Worm (Caenorhabditis elegans) whole organism, L2 larva: ENCODE results near the gene ztf-17.

ENCODE experiments used
- C34F6.9 ChIP-seq: fragments of 150-350 bp; optimal IDR thresholded peaks from 2 replicates; lab custom pipeline; 2014; ENCODE audit warnings: missing biosample characterization, missing genetic modification characterization
- F13H6.1 ChIP-seq: sonication (generic microtip); optimal IDR thresholded peaks from 2 replicates; lab custom pipeline; 2016; ENCODE audit warnings: missing genetic modification characterization, missing compliant biosample characterization
- Y55F3AM.14 ChIP-seq: fragments of 200-800 bp; sonication (Bioruptor generic); optimal IDR thresholded peaks from 2 replicates; lab custom pipeline; 2018; ENCODE audit warnings: mild to moderate bottlenecking, missing genetic modification characterization, missing compliant biosample characterization
- ZK546.5 ChIP-seq: sonication (generic microtip); optimal IDR thresholded peaks from 2 replicates; lab custom pipeline; 2017; ENCODE audit warnings: missing biosample characterization, missing genetic modification characterization
- aly-2 ChIP-seq: fragments of 150-350 bp; optimal IDR thresholded peaks from 2 replicates; lab custom pipeline; 2014; ENCODE audit warnings: missing biosample characterization, missing genetic modification characterization
- ama-1 ChIP-seq: fragments of 150-350 bp; optimal IDR thresholded peaks from 2 replicates; lab custom pipeline; 2018; ENCODE audit warnings: inconsistent platforms
- blmp-1 ChIP-seq: sonication (generic microtip); optimal IDR thresholded peaks from 2 replicates; lab custom pipeline; 2017; ENCODE audit warnings: missing genetic modification characterization, mild to moderate bottlenecking, missing compliant biosample characterization, antibody characterized with exemption, moderate library complexity; ENCODE audit not compliant: insufficient read depth
- ceh-82 ChIP-seq: fragments of 150-350 bp; optimal IDR thresholded peaks from 2 replicates; lab custom pipeline; 2014; ENCODE audit warnings: missing biosample characterization, missing genetic modification characterization
- crh-2 ChIP-seq: sonication (generic microtip); optimal IDR thresholded peaks from 2 replicates; lab custom pipeline; 2017; ENCODE audit warnings: missing biosample characterization, missing genetic modification characterization
- egl-27 ChIP-seq: sonication (generic microtip); optimal IDR thresholded peaks from 3 replicates; lab custom pipeline; 2017; ENCODE audit warnings: missing biosample characterization, missing genetic modification reagents, missing genetic modification characterization
- elt-1 ChIP-seq: fragments of 150-350 bp; optimal IDR thresholded peaks from 2 replicates; lab custom pipeline; 2014; ENCODE audit warnings: missing biosample characterization, missing genetic modification characterization
- elt-3 ChIP-seq: sonication (generic microtip); optimal IDR thresholded peaks from 2 replicates; lab custom pipeline; 2017; ENCODE audit warnings: missing biosample characterization, missing genetic modification characterization
- fos-1 ChIP-seq: fragments of 150-350 bp; optimal IDR thresholded peaks from 2 replicates; lab custom pipeline; 2014; ENCODE audit warnings: missing biosample characterization, missing genetic modification characterization
- lin-11 ChIP-seq: fragments of 150-350 bp; sonication (generic microtip); optimal IDR thresholded peaks from 2 replicates; lab custom pipeline; 2014; ENCODE audit warnings: missing biosample characterization, missing genetic modification characterization, inconsistent platforms, mixed read lengths
- lin-13 ChIP-seq: fragments of 150-350 bp; optimal IDR thresholded peaks from 2 replicates; lab custom pipeline; 2014; ENCODE audit warnings: missing biosample characterization, missing genetic modification reagents, missing genetic modification characterization
- lsy-2 ChIP-seq, 2 experiments: fragments of 150-350 bp in 1 of 2; sonication (generic microtip) in 1 of 2; optimal IDR thresholded peaks; 2 replicates each; lab custom pipeline; 2014 to 2017; ENCODE audit warnings: missing biosample characterization in 2 of 2, missing genetic modification characterization in 2 of 2
- mbf-1 ChIP-seq: sonication (generic microtip); optimal IDR thresholded peaks from 2 replicates; lab custom pipeline; 2017; ENCODE audit warnings: missing biosample characterization, missing genetic modification characterization
- mdl-1 ChIP-seq, 2 experiments: fragments of 150-350 bp in 1 of 2; sonication (generic microtip) in 1 of 2; optimal IDR thresholded peaks; 2 replicates each; lab custom pipeline; 2017; ENCODE audit warnings: missing biosample characterization in 2 of 2, missing genetic modification characterization in 2 of 2
- nhr-10 ChIP-seq: sonication (generic microtip); optimal IDR thresholded peaks from 2 replicates; lab custom pipeline; 2017; ENCODE audit warnings: missing biosample characterization, missing genetic modification characterization
- nhr-11 ChIP-seq: fragments of 150-350 bp; optimal IDR thresholded peaks from 2 replicates; lab custom pipeline; 2014; ENCODE audit warnings: missing biosample characterization, missing genetic modification characterization
- nhr-12 ChIP-seq: fragments of 150-350 bp; optimal IDR thresholded peaks from 2 replicates; lab custom pipeline; 2014; ENCODE audit warnings: missing biosample characterization, missing genetic modification characterization
- nhr-129 ChIP-seq: fragments of 150-350 bp; optimal IDR thresholded peaks from 2 replicates; lab custom pipeline; 2014; ENCODE audit warnings: missing biosample characterization, missing genetic modification characterization
- nhr-21 ChIP-seq: fragments of 150-350 bp; optimal IDR thresholded peaks from 2 replicates; lab custom pipeline; 2014; ENCODE audit warnings: missing biosample characterization, missing genetic modification characterization
- nhr-237 ChIP-seq: fragments of 150-350 bp; optimal IDR thresholded peaks from 2 replicates; lab custom pipeline; 2014; ENCODE audit warnings: missing biosample characterization, missing genetic modification characterization
- nhr-25 ChIP-seq: fragments of 150-350 bp; sonication (generic microtip); optimal IDR thresholded peaks from 3 replicates; lab custom pipeline; 2014; ENCODE audit warnings: missing biosample characterization, missing genetic modification characterization
- nhr-6 ChIP-seq: fragments of 150-350 bp; optimal IDR thresholded peaks from 2 replicates; lab custom pipeline; 2014; ENCODE audit warnings: missing biosample characterization, missing genetic modification characterization
- sem-4 ChIP-seq: fragments of 150-350 bp; optimal IDR thresholded peaks from 2 replicates; lab custom pipeline; 2014; ENCODE audit warnings: missing biosample characterization, missing genetic modification reagents, missing genetic modification characterization
- sma-3 ChIP-seq: sonication (generic microtip); optimal IDR thresholded peaks from 2 replicates; lab custom pipeline; 2016; ENCODE audit warnings: missing genetic modification reagents, missing genetic modification characterization, missing compliant biosample characterization
- sma-9 ChIP-seq, 2 experiments: fragments of 150-350 bp in 1 of 2; sonication (generic microtip) in 1 of 2; optimal IDR thresholded peaks; 2 replicates each; lab custom pipeline; 2014 to 2016; ENCODE audit warnings: missing genetic modification characterization in 2 of 2, mild to moderate bottlenecking in 1 of 2, missing biosample characterization in 1 of 2, missing compliant biosample characterization in 1 of 2, missing genetic modification reagents in 1 of 2, moderate library complexity in 1 of 2
- unc-55 ChIP-seq: fragments of 150-350 bp; sonication (generic microtip); optimal IDR thresholded peaks from 3 replicates; lab custom pipeline; 2014; ENCODE audit warnings: missing biosample characterization, missing genetic modification reagents, missing genetic modification characterization
- unc-62 ChIP-seq: fragments of 150-350 bp; optimal IDR thresholded peaks from 2 replicates; lab custom pipeline; 2014; ENCODE audit warnings: missing biosample characterization, missing genetic modification reagents, missing genetic modification characterization
- zag-1 ChIP-seq: fragments of 150-350 bp; optimal IDR thresholded peaks from 2 replicates; lab custom pipeline; 2014; ENCODE audit warnings: missing biosample characterization, missing genetic modification characterization
- ztf-1 ChIP-seq: fragments of 200-800 bp; sonication (Bioruptor generic); conservative IDR thresholded peaks from 2 replicates; pipeline ENCODE4 v1.3.6; 2022; ENCODE audit warnings: missing genetic modification characterization, missing compliant biosample characterization
- ztf-11 ChIP-seq: sonication (generic microtip); optimal IDR thresholded peaks from 2 replicates; lab custom pipeline; 2017; ENCODE audit warnings: missing biosample characterization, missing genetic modification characterization

Gene ztf-17

ce11 chrII:7835314-7835713 lies 34.6 kb downstream of the ztf-17 start, which contains the start of gene cex-2:
Gene cex-2 (minus strand): TSS chrII:7835414.
- TF ChIP-seq blmp-1, result no peak
- TF ChIP-seq F13H6.1 (tag; lab: Kevin White, UChicago), result no peak
- TF ChIP-seq ZK546.5, result no peak
- no peak for TF ChIP-seq nhr-129 (tag; lab: Kevin White, UChicago)
- no peak for TF ChIP-seq C34F6.9 (tag; lab: Kevin White, UChicago)
- TF ChIP-seq unc-55 (GFP tag; lab: Kevin White, UChicago), result no peak
- TF ChIP-seq, all 48 proteins: peak for 0

- TF ChIP-seq C34F6.9 (tag; lab: Kevin White, UChicago) (no peak), unc-62 (GFP tag; lab: Kevin White, UChicago) (no peak), mbf-1 (tag; lab: Kevin White, UChicago) (no peak), nhr-237 (no peak), elt-1 (tag; lab: Kevin White, UChicago) (no peak)
- TF ChIP-seq, all 48 proteins: peak for 0
These were observed 37.9 kb downstream of the ztf-17 start, which contains the start of gene T09A5.14 for ce11 chrII:7832054-7832453. Gene T09A5.14 (plus strand): TSS chrII:7832354.

ce11 chrII:7829616-7830015 lies 40.3 kb downstream of the ztf-17 start:
- TF ChIP-seq lin-11 (tag; lab: Kevin White, UChicago), result no peak
- TF ChIP-seq ztf-11 (tag; lab: Kevin White, UChicago), result no peak
- TF ChIP-seq sma-3 (GFP tag; lab: Kevin White, UChicago), result no peak
- no peak for TF ChIP-seq nhr-129 (tag; lab: Kevin White, UChicago)
- no peak for TF ChIP-seq ceh-82 (tag; lab: Kevin White, UChicago)
- TF ChIP-seq crh-2, result no peak
- no peak for TF ChIP-seq ztf-1 (GFP tag; lab: Robert Waterston, UW)
- no peak for TF ChIP-seq elt-3 (tag; lab: Kevin White, UChicago)
- TF ChIP-seq aly-2 (tag; lab: Kevin White, UChicago), result no peak
- no peak for TF ChIP-seq nhr-11 (tag; lab: Kevin White, UChicago)

ce11 chrII:7827883-7828282 lies 42.1 kb downstream of the ztf-17 start:
- TF ChIP-seq nhr-10 (tag; lab: Kevin White, UChicago) (no peak), lsy-2 (tag; optimal IDR thresholded peaks at IDR 0.05; lab: Kevin White, UChicago) (no peak)

ce11 chrII:7825107-7825506 lies 44.9 kb downstream of the ztf-17 start, which contains the start of gene srw-62:
Gene srw-62 (plus strand): TSS chrII:7825407.
- TF ChIP-seq elt-3 (tag; lab: Kevin White, UChicago) (no peak), aly-2 (tag; lab: Kevin White, UChicago) (no peak), crh-2 (no peak), elt-1 (tag; lab: Kevin White, UChicago) (no peak), sma-3 (GFP tag; lab: Kevin White, UChicago) (no peak), sma-9 (GFP tag; optimal IDR thresholded peaks at IDR 0.05; lab: Kevin White, UChicago) (no peak), sma-9 (tag; optimal IDR thresholded peaks at IDR 0.05; lab: Kevin White, UChicago) (no peak), sem-4 (tag; lab: Kevin White, UChicago) (no peak), nhr-11 (tag; lab: Kevin White, UChicago) (no peak), mbf-1 (tag; lab: Kevin White, UChicago) (no peak), unc-55 (GFP tag; lab: Kevin White, UChicago) (no peak), lsy-2 (tag; optimal IDR thresholded peaks at IDR 0.05; lab: Kevin White, UChicago) (no peak), Y55F3AM.14 (GFP tag; lab: Kevin White, UChicago) (no peak), nhr-6 (tag; lab: Kevin White, UChicago) (no peak), nhr-21 (tag; lab: Kevin White, UChicago) (no peak), lin-13 (GFP tag; lab: Kevin White, UChicago) (no peak), mdl-1 (tag; optimal IDR thresholded peaks at IDR 0.05; lab: Kevin White, UChicago) (no peak), ceh-82 (tag; lab: Kevin White, UChicago) (no peak), zag-1 (tag; lab: Kevin White, UChicago) (no peak), fos-1 (no peak)

- no peak for TF ChIP-seq C34F6.9 (tag; lab: Kevin White, UChicago)
- no peak for TF ChIP-seq fos-1
- TF ChIP-seq nhr-25 (tag; lab: Kevin White, UChicago), result no peak
- no peak for TF ChIP-seq elt-1 (tag; lab: Kevin White, UChicago)
- TF ChIP-seq elt-3 (tag; lab: Kevin White, UChicago), result no peak
- TF ChIP-seq nhr-12 (tag; lab: Kevin White, UChicago), result no peak
- no peak for TF ChIP-seq ama-1 (lab: Kevin White, UChicago)
- no peak for TF ChIP-seq egl-27 (tag; lab: Kevin White, UChicago)
These were observed 47.5 kb downstream of the ztf-17 start, which contains the start of gene irld-47 for ce11 chrII:7822454-7822853. Gene irld-47 (minus strand): TSS chrII:7822554.
